Worm (Caenorhabditis elegans) whole organism, young adult: Measurements from ENCODE around the gene gst-36.
A peak's percentile ranks its signal among the peaks of the same experiment; 100 is the strongest.

Source experiments
- B0336.3 ChIP-seq: fragments of 200-800 bp; sonication (Bioruptor generic); IDR thresholded peaks from 2 replicates; pipeline ENCODE4 v1.3.6; 2022; ENCODE audit warnings: missing genetic modification characterization, missing compliant biosample characterization
- C17E4.6 ChIP-seq: fragments of 200-800 bp; sonication (Bioruptor generic); IDR thresholded peaks from 2 replicates; pipeline ENCODE4 v1.3.6; 2022; ENCODE audit warnings: missing genetic modification reagents, missing genetic modification characterization, missing compliant biosample characterization
- F23B12.7 ChIP-seq: sonication (generic microtip); optimal IDR thresholded peaks from 2 replicates; lab custom pipeline; 2017; ENCODE audit warnings: missing genetic modification characterization, mild to moderate bottlenecking, missing compliant biosample characterization, antibody characterized with exemption, moderate library complexity; ENCODE audit not compliant: insufficient read depth
- F37B4.10 ChIP-seq: fragments of 200-800 bp; sonication (Bioruptor generic); IDR thresholded peaks from 2 replicates; pipeline ENCODE4 v1.3.6; 2022; ENCODE audit warnings: missing genetic modification characterization, missing compliant biosample characterization
- F49E8.2 ChIP-seq: sonication (generic microtip); optimal IDR thresholded peaks from 3 replicates; lab custom pipeline; 2017; ENCODE audit warnings: missing genetic modification characterization, mild to moderate bottlenecking, missing compliant biosample characterization, antibody characterized with exemption, moderate library complexity; ENCODE audit not compliant: insufficient read depth
- F57A8.1 ChIP-seq: fragments of 200-800 bp; sonication (Bioruptor generic); optimal IDR thresholded peaks from 2 replicates; lab custom pipeline; 2018; ENCODE audit warnings: mild to moderate bottlenecking, missing genetic modification characterization, moderate library complexity, missing compliant biosample characterization
- K12H6.12 ChIP-seq: fragments of 200-800 bp; sonication (Bioruptor generic); optimal IDR thresholded peaks from 2 replicates; lab custom pipeline; 2018; ENCODE audit warnings: mild to moderate bottlenecking, missing genetic modification characterization, missing compliant biosample characterization
- ama-1 ChIP-seq, 3 experiments: fragments of 150-350 bp in 1 of 3; sonication (generic microtip) in 2 of 3; optimal IDR thresholded peaks; 2 replicates each; lab custom pipeline; 2014 to 2018; ENCODE audit warnings: missing biosample characterization in 2 of 3, missing genetic modification characterization in 2 of 3, missing genetic modification reagents in 2 of 3
- attf-3 ChIP-seq: fragments of 200-800 bp; sonication (Bioruptor generic); conservative IDR thresholded peaks from 2 replicates; pipeline ENCODE4 v1.3.6; 2022; ENCODE audit warnings: missing genetic modification reagents, missing genetic modification characterization, missing compliant biosample characterization
- attf-5 ChIP-seq: fragments of 200-800 bp; sonication (Bioruptor generic); optimal IDR thresholded peaks from 2 replicates; lab custom pipeline; 2018; ENCODE audit warnings: mild to moderate bottlenecking, missing genetic modification characterization, missing compliant biosample characterization
- attf-6 ChIP-seq: fragments of 200-800 bp; sonication (Bioruptor generic); IDR thresholded peaks from 2 replicates; pipeline ENCODE4 v1.3.6; 2022; ENCODE audit warnings: missing genetic modification reagents, missing genetic modification characterization, missing compliant biosample characterization
- cebp-1 ChIP-seq, 2 experiments: fragments of 200-800 bp in 1 of 2; sonication (Bioruptor generic) in 1 of 2; sonication (generic microtip) in 1 of 2; IDR thresholded peaks in 1 of 2; optimal IDR thresholded peaks in 1 of 2; 2 replicates each; pipeline versions ENCODE4 v1.3.6 to Lab custom; 2017 to 2022; ENCODE audit warnings: missing compliant biosample characterization in 2 of 2, missing genetic modification characterization in 2 of 2, mild to moderate bottlenecking in 1 of 2, missing genetic modification reagents in 1 of 2, moderate library complexity in 1 of 2
- cebp-2 ChIP-seq: fragments of 200-800 bp; sonication (Bioruptor generic); IDR thresholded peaks from 2 replicates; pipeline ENCODE4 v1.3.6; 2022; ENCODE audit warnings: missing genetic modification characterization, missing compliant biosample characterization
- ceh-100 ChIP-seq: fragments of 200-800 bp; sonication (Bioruptor generic); IDR thresholded peaks from 2 replicates; pipeline ENCODE4 v1.3.6; 2022; ENCODE audit warnings: missing genetic modification reagents, missing genetic modification characterization, missing compliant biosample characterization
- ceh-27 ChIP-seq: fragments of 200-800 bp; sonication (Bioruptor generic); optimal IDR thresholded peaks from 2 replicates; lab custom pipeline; 2018; ENCODE audit warnings: mild to moderate bottlenecking, missing genetic modification characterization, moderate library complexity, missing compliant biosample characterization
- dox-1 ChIP-seq: fragments of 200-800 bp; sonication (Bioruptor generic); IDR thresholded peaks from 2 replicates; pipeline ENCODE4 v1.3.6; 2022; ENCODE audit warnings: missing genetic modification reagents, missing genetic modification characterization, missing compliant biosample characterization
- dpff-1 ChIP-seq: sonication (generic microtip); optimal IDR thresholded peaks from 2 replicates; lab custom pipeline; 2017; ENCODE audit warnings: mild to moderate bottlenecking, missing genetic modification characterization, missing compliant biosample characterization
- efl-1 ChIP-seq: fragments of 150-350 bp; optimal IDR thresholded peaks from 2 replicates; lab custom pipeline; 2014; ENCODE audit warnings: missing biosample characterization, missing genetic modification reagents, missing genetic modification characterization
- egrh-3 ChIP-seq: fragments of 200-800 bp; sonication (Bioruptor generic); IDR thresholded peaks from 2 replicates; pipeline ENCODE4 v1.3.6; 2022; ENCODE audit warnings: missing genetic modification reagents, missing genetic modification characterization, missing compliant biosample characterization
- ekl-4 ChIP-seq: fragments of 200-800 bp; sonication (Bioruptor generic); IDR thresholded peaks from 2 replicates; pipeline ENCODE4 v1.3.6; 2022; ENCODE audit warnings: missing genetic modification reagents, missing genetic modification characterization, missing compliant biosample characterization
- fkh-3 ChIP-seq: sonication (generic microtip); optimal IDR thresholded peaks from 2 replicates; lab custom pipeline; 2016; ENCODE audit warnings: mild to moderate bottlenecking, missing genetic modification characterization, missing compliant biosample characterization
- gei-17 ChIP-seq: fragments of 200-800 bp; sonication (Bioruptor generic); optimal IDR thresholded peaks from 2 replicates; lab custom pipeline; 2018; ENCODE audit warnings: mild to moderate bottlenecking, missing genetic modification characterization, missing compliant biosample characterization
- hsf-1 ChIP-seq: fragments of 200-800 bp; sonication (Bioruptor generic); IDR thresholded peaks from 2 replicates; pipeline ENCODE4 v1.3.6; 2022; ENCODE audit warnings: missing genetic modification reagents, missing genetic modification characterization, missing compliant biosample characterization
- lag-1 ChIP-seq: fragments of 200-800 bp; sonication (Bioruptor generic); IDR thresholded peaks from 2 replicates; pipeline ENCODE4 v1.3.6; 2022; ENCODE audit warnings: missing genetic modification reagents, missing genetic modification characterization, missing compliant biosample characterization
- lin-35 ChIP-seq, 3 experiments: fragments of 150-350 bp in 2 of 3; sonication (generic microtip) in 1 of 3; optimal IDR thresholded peaks; 2 replicates each; lab custom pipeline; 2014 to 2018; ENCODE audit warnings: missing biosample characterization in 3 of 3, missing genetic modification characterization in 3 of 3, missing genetic modification reagents in 3 of 3
- lin-54 ChIP-seq: fragments of 200-800 bp; sonication (Bioruptor generic); optimal IDR thresholded peaks from 2 replicates; lab custom pipeline; 2018; ENCODE audit warnings: mild to moderate bottlenecking, missing genetic modification characterization, missing compliant biosample characterization
- madf-3 ChIP-seq: fragments of 200-800 bp; sonication (Bioruptor generic); IDR thresholded peaks from 2 replicates; pipeline ENCODE4 v1.3.6; 2022; ENCODE audit warnings: missing genetic modification reagents, missing genetic modification characterization, missing compliant biosample characterization
- mcd-1 ChIP-seq: fragments of 200-800 bp; sonication (Bioruptor generic); IDR thresholded peaks from 2 replicates; pipeline ENCODE4 v1.3.6; 2022; ENCODE audit warnings: missing genetic modification reagents, missing genetic modification characterization, missing compliant biosample characterization
- mes-4 ChIP-seq: sonication (generic microtip); optimal IDR thresholded peaks from 2 replicates; lab custom pipeline; 2016; ENCODE audit warnings: missing genotype, missing genetic modification characterization, missing compliant biosample characterization
- nfya-2 ChIP-seq: fragments of 200-800 bp; sonication (Bioruptor generic); IDR thresholded peaks from 2 replicates; pipeline ENCODE4 v1.3.6; 2022; ENCODE audit warnings: missing genetic modification reagents, missing genetic modification characterization, missing compliant biosample characterization
- pbrm-1 ChIP-seq: fragments of 200-800 bp; sonication (Bioruptor generic); IDR thresholded peaks from 2 replicates; pipeline ENCODE4 v1.3.6; 2022; ENCODE audit warnings: missing genetic modification reagents, missing genetic modification characterization, missing compliant biosample characterization
- repo-1 ChIP-seq: sonication (generic microtip); optimal IDR thresholded peaks from 2 replicates; lab custom pipeline; 2017; ENCODE audit warnings: mild to moderate bottlenecking, missing genetic modification characterization, missing compliant biosample characterization
- sdz-38 ChIP-seq: sonication (generic microtip); optimal IDR thresholded peaks from 2 replicates; lab custom pipeline; 2016; ENCODE audit warnings: missing genotype, missing genetic modification characterization, missing compliant biosample characterization
- sea-2 ChIP-seq: fragments of 200-800 bp; sonication (Bioruptor generic); IDR thresholded peaks from 2 replicates; pipeline ENCODE4 v1.3.6; 2022; ENCODE audit warnings: missing genetic modification characterization, missing compliant biosample characterization
- snpc-4 ChIP-seq, 5 experiments: fragments of 150-350 bp in 1 of 5; sonication (generic microtip) in 4 of 5; optimal IDR thresholded peaks; 2 replicates each; lab custom pipeline; 2014 to 2018; ENCODE audit warnings: missing genetic modification characterization in 5 of 5, missing biosample characterization in 3 of 5, antibody characterized with exemption in 2 of 5, mild to moderate bottlenecking in 2 of 5, missing compliant biosample characterization in 2 of 5, missing genotype in 2 of 5, moderate library complexity in 2 of 5, missing genetic modification reagents in 1 of 5
- tbp1 ChIP-seq: fragments of 200-800 bp; sonication (Bioruptor generic); optimal IDR thresholded peaks from 2 replicates; lab custom pipeline; 2018; ENCODE audit warnings: mild to moderate bottlenecking, missing genetic modification characterization, missing compliant biosample characterization
- tlf-1 ChIP-seq: fragments of 200-800 bp; sonication (Bioruptor generic); optimal IDR thresholded peaks from 2 replicates; lab custom pipeline; 2018; ENCODE audit warnings: mild to moderate bottlenecking, missing genetic modification characterization, missing compliant biosample characterization
- unc-130 ChIP-seq: sonication (generic microtip); optimal IDR thresholded peaks from 2 replicates; lab custom pipeline; 2016; ENCODE audit warnings: missing genetic modification reagents, missing genetic modification characterization, missing compliant biosample characterization
- unc-62 ChIP-seq: fragments of 150-350 bp; optimal IDR thresholded peaks from 2 replicates; lab custom pipeline; 2014; ENCODE audit warnings: missing biosample characterization, missing genetic modification reagents, missing genetic modification characterization
- xnd-1 ChIP-seq: sonication (generic microtip); optimal IDR thresholded peaks from 2 replicates; lab custom pipeline; 2016; ENCODE audit warnings: missing genotype, missing genetic modification reagents, missing genetic modification characterization, missing compliant biosample characterization
- ztf-25 ChIP-seq: fragments of 200-800 bp; sonication (Bioruptor generic); IDR thresholded peaks from 2 replicates; pipeline ENCODE4 v1.3.6; 2022; ENCODE audit warnings: missing genetic modification reagents, missing genetic modification characterization, missing compliant biosample characterization

The gst-36 gene

ce11 chrX:9843568-9843967, 19.2 kb downstream of the gst-36 start:
- TF ChIP-seq egrh-3 (GFP tag; lab: Robert Waterston, UW) (no peak), pbrm-1 (GFP tag; lab: Robert Waterston, UW) (no peak), ceh-100 (GFP tag; lab: Robert Waterston, UW) (no peak), F49E8.2 (tag; lab: Kevin White, UChicago) (no peak), madf-3 (GFP tag; lab: Robert Waterston, UW) (no peak), unc-62 (no peak)

DNA sequence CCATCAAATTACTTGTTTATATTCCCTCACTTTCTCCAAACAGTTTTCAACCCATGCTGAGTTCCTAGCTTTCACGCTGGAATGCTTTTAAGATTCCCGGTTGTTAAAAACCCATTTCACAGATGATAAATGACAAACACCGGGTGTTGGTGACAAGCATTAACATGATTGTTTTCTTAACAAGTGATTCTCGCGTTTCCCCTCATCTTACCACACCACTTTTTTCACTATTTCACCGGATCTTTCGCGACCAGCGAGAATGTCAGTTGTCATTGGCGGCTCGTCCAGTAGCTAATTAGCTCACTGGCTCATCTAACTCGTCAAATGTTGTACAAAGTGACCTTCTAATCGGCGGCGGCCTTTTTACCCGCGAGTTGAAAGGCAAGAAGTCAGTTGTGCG, 20.7 kb downstream of the gst-36 start:
- TF ChIP-seq nfya-2 (GFP tag; lab: Robert Waterston, UW) = no peak
- no peak for TF ChIP-seq madf-3 (GFP tag; lab: Robert Waterston, UW)
- no peak for TF ChIP-seq attf-3 (GFP tag; lab: Robert Waterston, UW)
- no peak for TF ChIP-seq sea-2 (GFP tag; lab: Robert Waterston, UW)
- TF ChIP-seq tbp1 (GFP tag; lab: Kevin White, UChicago) = no peak
- no peak for TF ChIP-seq dpff-1 (tag; lab: Kevin White, UChicago)
- TF ChIP-seq fkh-3 (tag; lab: Kevin White, UChicago) = no peak
- no peak for TF ChIP-seq gei-17 (GFP tag; lab: Kevin White, UChicago)
- no peak for TF ChIP-seq snpc-4 (GFP tag; optimal IDR thresholded peaks at IDR 0.05; lab: Kevin White, UChicago)
- TF ChIP-seq snpc-4 (tag; optimal IDR thresholded peaks at IDR 0.05; lab: Kevin White, UChicago) = no peak
- TF ChIP-seq repo-1 (tag; lab: Kevin White, UChicago) = no peak
- TF ChIP-seq lin-54 (GFP tag; lab: Kevin White, UChicago) = no peak
- no peak for TF ChIP-seq tlf-1 (GFP tag; lab: Kevin White, UChicago)
- no peak for TF ChIP-seq F37B4.10 (GFP tag; lab: Robert Waterston, UW)
- no peak for TF ChIP-seq lin-35 (GFP tag; optimal IDR thresholded peaks at IDR 0.05; lab: Kevin White, UChicago)
- TF ChIP-seq unc-130 (GFP tag; lab: Kevin White, UChicago) = no peak
- no peak for TF ChIP-seq efl-1 (GFP tag; lab: Kevin White, UChicago)
- TF ChIP-seq ama-1 (optimal IDR thresholded peaks at IDR 0.05; lab: Kevin White, UChicago) = no peak
- TF ChIP-seq ama-1 (GFP tag; optimal IDR thresholded peaks at IDR 0.05; lab: Kevin White, UChicago) = no peak
- TF ChIP-seq ekl-4 = no peak
- TF ChIP-seq, all 124 proteins: peak for 0

ce11 chrX:9840864-9841263, 21.9 kb downstream of the gst-36 start:
- TF ChIP-seq lag-1 (GFP tag; lab: Robert Waterston, UW) = no peak
- no peak for TF ChIP-seq hsf-1 (GFP tag; lab: Robert Waterston, UW)
- TF ChIP-seq efl-1 (GFP tag; lab: Kevin White, UChicago) = no peak
- TF ChIP-seq attf-3 (GFP tag; lab: Robert Waterston, UW) = no peak
- no peak for TF ChIP-seq B0336.3 (GFP tag; lab: Robert Waterston, UW)
- TF ChIP-seq xnd-1 (tag; lab: Kevin White, UChicago) = no peak
- TF ChIP-seq attf-6 (GFP tag; lab: Robert Waterston, UW) = no peak

- TF ChIP-seq egrh-3 (GFP tag; lab: Robert Waterston, UW) (no peak), mcd-1 (GFP tag; lab: Robert Waterston, UW) (peak; percentile 88), sdz-38 (tag; lab: Kevin White, UChicago) (no peak), ceh-27 (peak; percentile 37), K12H6.12 (tag; lab: Kevin White, UChicago) (peak; percentile 48), F57A8.1 (GFP tag; lab: Kevin White, UChicago) (no peak), dox-1 (GFP tag; lab: Robert Waterston, UW) (0 out of 2 replicates have a peak, but pooled peaks have one; percentile 14), C17E4.6 (no peak), mes-4 (tag; lab: Kevin White, UChicago) (no peak), cebp-1 (GFP tag; IDR thresholded peaks at IDR 0.05; lab: Robert Waterston, UW) (peak; percentile 74), cebp-1 (tag; optimal IDR thresholded peaks at IDR 0.05; lab: Kevin White, UChicago) (peak; percentile 90), cebp-2 (GFP tag; lab: Robert Waterston, UW) (no peak), F23B12.7 (tag; lab: Kevin White, UChicago) (peak; percentile 17), snpc-4 (GFP tag; optimal IDR thresholded peaks at IDR 0.05; lab: Kevin White, UChicago) (no peak), snpc-4 (tag; optimal IDR thresholded peaks at IDR 0.05; lab: Kevin White, UChicago) (peak in 1 of 4 experiments; percentile 21), attf-5 (peak; percentile 69), ztf-25 (GFP tag; lab: Robert Waterston, UW) (no peak), unc-62 (no peak)
Measured at ce11 chrX:9837989-9838541, 24.7 kb downstream of the gst-36 start, which contains the start of gene ipla-2. TSS of gene ipla-2 (minus strand) at chrX:9838039.
